Worm (Caenorhabditis elegans) whole organism, L4/young adult: ENCODE results near the gene ZC443.2.

ENCODE experiments used
- W03F9.2 ChIP-seq: fragments of 150-350 bp; optimal IDR thresholded peaks from 2 replicates; lab custom pipeline; 2014; ENCODE audit warnings: missing biosample characterization, missing genetic modification characterization
- dao-5 ChIP-seq: sonication (generic microtip); optimal IDR thresholded peaks from 2 replicates; lab custom pipeline; 2016; ENCODE audit warnings: missing genotype, missing genetic modification characterization, moderate library complexity, missing compliant biosample characterization
- him-1 ChIP-seq: sonication (generic microtip); optimal IDR thresholded peaks from 2 replicates; lab custom pipeline; 2016; ENCODE audit warnings: missing genotype, missing genetic modification reagents, missing genetic modification characterization, missing compliant biosample characterization

ce11 chrV:12788451-12788850, 22.5 kb downstream of the ZC443.2 start, which contains the start of gene srbc-44:
- TF ChIP-seq him-1 (no peak), W03F9.2 (tag; lab: Kevin White, UChicago) (no peak), dao-5 (tag; lab: Kevin White, UChicago) (no peak)
